Worm (Caenorhabditis elegans): ENCODE data around the gene ltd-1.

DNA sequence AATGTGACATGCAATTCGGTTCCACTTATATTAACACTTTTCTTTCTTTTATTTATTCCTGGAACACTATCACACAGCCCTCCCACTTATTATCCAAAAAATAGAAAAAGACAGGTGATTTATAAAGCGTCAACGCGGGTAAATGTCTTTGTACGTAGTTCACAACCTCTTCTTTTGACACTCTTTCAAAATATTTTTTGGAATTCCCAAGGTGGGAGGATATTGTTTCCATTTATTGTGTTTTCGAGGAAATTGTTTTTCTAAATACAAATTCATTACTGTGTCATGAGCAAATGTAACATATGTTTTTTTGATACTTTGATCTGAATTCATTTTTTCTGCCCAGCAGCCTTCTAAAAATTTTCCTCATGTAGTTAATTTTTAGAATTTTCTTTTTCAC is 34.6 kb downstream of the ltd-1 start:
- TF ChIP-seq flt-1 (GFP tag; IDR thresholded peaks at IDR 0.05) (no peak), scrt-1 (GFP tag; IDR thresholded peaks at IDR 0.05) (no peak), pes-1 (GFP tag; IDR thresholded peaks at IDR 0.05) (no peak), F13C5.2 (tag; optimal IDR thresholded peaks at IDR 0.05) (no peak), ama-1 (optimal IDR thresholded peaks at IDR 0.05) (no peak), ets-7 (tag; optimal IDR thresholded peaks at IDR 0.05) (no peak), aly-1 (tag; optimal IDR thresholded peaks at IDR 0.05) (no peak), tbx-11 (GFP tag; IDR thresholded peaks at IDR 0.05) (no peak)
